Fruit fly (Drosophila melanogaster) whole organism, embryonic: ENCODE results near the gene sicily.

ENCODE experiments used
- Antp ChIP-seq: fragments of 200-800 bp; sonication (Bioruptor generic); optimal IDR thresholded peaks from 3 replicates; lab custom pipeline; 2016; ENCODE audit warnings: missing biosample characterization, missing genetic modification characterization
- B-H1 ChIP-seq: fragments of 200-800 bp; sonication (Bioruptor generic); IDR thresholded peaks from 3 replicates; pipeline ENCODE4 v1.3.6; 2022; ENCODE audit warnings: missing biosample characterization, missing genetic modification characterization
- Bdp1 ChIP-seq: fragments of 200-800 bp; sonication (Bioruptor generic); optimal IDR thresholded peaks from 3 replicates; lab custom pipeline; 2016; ENCODE audit warnings: missing biosample characterization, missing genetic modification characterization
- CG11093 ChIP-seq: fragments of 200-800 bp; sonication (Bioruptor generic); IDR thresholded peaks from 3 replicates; pipeline ENCODE4 v1.3.6; 2022; ENCODE audit warnings: missing biosample characterization, missing genetic modification characterization
- CG13287 ChIP-seq: fragments of 200-800 bp; sonication (Bioruptor generic); IDR thresholded peaks from 2 replicates; pipeline ENCODE4 v1.3.6; 2022; ENCODE audit warnings: missing biosample characterization, missing genetic modification characterization; ENCODE audit not compliant: partially characterized antibody
- CG14441 ChIP-seq: fragments of 200-800 bp; sonication (Bioruptor generic); IDR thresholded peaks from 2 replicates; pipeline ENCODE4 v1.3.6; 2022; ENCODE audit warnings: missing biosample characterization, missing genetic modification characterization
- CG15269 ChIP-seq: fragments of 200-800 bp; sonication (Bioruptor generic); optimal IDR thresholded peaks from 2 replicates; lab custom pipeline; 2018; ENCODE audit warnings: missing biosample characterization, mild to moderate bottlenecking, missing genetic modification characterization, moderate library complexity
- CG15696 ChIP-seq: fragments of 200-800 bp; sonication (Bioruptor generic); optimal IDR thresholded peaks from 2 replicates; lab custom pipeline; 2019; ENCODE audit warnings: missing biosample characterization, mild to moderate bottlenecking, missing genetic modification characterization, moderate library complexity
- CG16863 ChIP-seq: fragments of 200-800 bp; sonication (Bioruptor generic); optimal IDR thresholded peaks from 3 replicates; lab custom pipeline; 2016; ENCODE audit warnings: missing biosample characterization, missing genetic modification characterization
- CG17186 ChIP-seq: fragments of 200-800 bp; sonication (Bioruptor generic); optimal IDR thresholded peaks from 3 replicates; lab custom pipeline; 2017; ENCODE audit warnings: missing biosample characterization, missing genetic modification reagents, missing genetic modification characterization
- CG17568 ChIP-seq: fragments of 200-800 bp; sonication (Bioruptor generic); optimal IDR thresholded peaks from 2 replicates; lab custom pipeline; 2018; ENCODE audit warnings: missing biosample characterization, mild to moderate bottlenecking, missing genetic modification characterization, moderate library complexity
- CG30403 ChIP-seq: fragments of 200-800 bp; sonication (Bioruptor generic); optimal IDR thresholded peaks from 3 replicates; lab custom pipeline; 2016; ENCODE audit warnings: missing biosample characterization, missing genetic modification characterization
- CG4404 ChIP-seq: fragments of 200-800 bp; sonication (Bioruptor generic); IDR thresholded peaks from 2 replicates; pipeline ENCODE4 v1.3.6; 2022; ENCODE audit warnings: missing biosample characterization, missing genetic modification characterization
- CG4707 ChIP-seq: fragments of 200-800 bp; sonication (Bioruptor generic); optimal IDR thresholded peaks from 2 replicates; lab custom pipeline; 2018; ENCODE audit warnings: missing biosample characterization, mild to moderate bottlenecking, missing genetic modification characterization, moderate library complexity
- CG9817 ChIP-seq: fragments of 200-800 bp; sonication (Bioruptor generic); optimal IDR thresholded peaks from 2 replicates; lab custom pipeline; 2018; ENCODE audit warnings: missing biosample characterization, mild to moderate bottlenecking, missing genetic modification characterization, moderate library complexity
- CG9876 ChIP-seq: fragments of 200-800 bp; sonication (Bioruptor generic); optimal IDR thresholded peaks from 2 replicates; lab custom pipeline; 2016; ENCODE audit warnings: missing biosample characterization, missing genetic modification characterization
- D ChIP-seq, 2 experiments: fragments of 200-800 bp in 1 of 2; fragments of >200 bp in 1 of 2; sonication (Bioruptor generic) in 1 of 2; optimal IDR thresholded peaks; 2 replicates in 1 of 2; 3 replicates in 1 of 2; lab custom pipeline; 2017; ENCODE audit warnings: mild to moderate bottlenecking in 1 of 2, missing biosample characterization in 1 of 2, missing genetic modification characterization in 1 of 2, missing genetic modification reagents in 1 of 2
- Dek ChIP-seq: fragments of 200-800 bp; sonication (Bioruptor generic); optimal IDR thresholded peaks from 3 replicates; lab custom pipeline; 2019; ENCODE audit warnings: missing biosample characterization, mild to moderate bottlenecking, missing genetic modification characterization, moderate library complexity
- Dll ChIP-seq: fragments of 200-800 bp; sonication (Bioruptor generic); IDR thresholded peaks from 4 replicates; pipeline ENCODE4 v1.3.6; 2022; ENCODE audit warnings: missing biosample characterization, missing genetic modification characterization; ENCODE audit not compliant: partially characterized antibody
- Doc2 ChIP-seq: fragments of 200-800 bp; sonication (Bioruptor generic); IDR thresholded peaks from 2 replicates; pipeline ENCODE4 v1.3.6; 2022; ENCODE audit warnings: missing biosample characterization, missing genetic modification characterization
- Dp ChIP-seq: fragments of 200-800 bp; sonication (Bioruptor generic); optimal IDR thresholded peaks from 2 replicates; lab custom pipeline; 2018; ENCODE audit warnings: missing biosample characterization, mild to moderate bottlenecking, missing genetic modification characterization, moderate library complexity
- Ets65A ChIP-seq: fragments of 200-800 bp; sonication (Bioruptor generic); peaks from one replicate; lab custom pipeline; 2016; ENCODE audit warnings: missing biosample characterization, missing genetic modification characterization
- Gsc ChIP-seq: fragments of 200-800 bp; sonication (Bioruptor generic); IDR thresholded peaks from 2 replicates; pipeline ENCODE4 v1.3.6; 2022; ENCODE audit warnings: missing biosample characterization, missing genetic modification characterization
- HLH54F ChIP-seq: fragments of 200-800 bp; sonication (Bioruptor generic); optimal IDR thresholded peaks from 3 replicates; lab custom pipeline; 2016; ENCODE audit warnings: missing biosample characterization, missing genetic modification characterization
- Hr78 ChIP-seq, 2 experiments: fragments of 200-800 bp in 1 of 2; fragments of >200 bp in 1 of 2; sonication (Bioruptor generic) in 1 of 2; optimal IDR thresholded peaks; 2 replicates each; lab custom pipeline; 2017 to 2019; ENCODE audit warnings: missing biosample characterization in 2 of 2, missing genetic modification characterization in 2 of 2, mild to moderate bottlenecking in 1 of 2, moderate library complexity in 1 of 2
- MTF-1 ChIP-seq: fragments of 200-800 bp; sonication (Bioruptor generic); optimal IDR thresholded peaks from 2 replicates; lab custom pipeline; 2018; ENCODE audit warnings: missing biosample characterization, mild to moderate bottlenecking, missing genetic modification characterization, borderline replicate concordance
- Max ChIP-seq: fragments of 200-800 bp; sonication (Bioruptor generic); optimal IDR thresholded peaks from 2 replicates; lab custom pipeline; 2016; ENCODE audit warnings: missing biosample characterization, mild to moderate bottlenecking, missing genetic modification characterization
- Pdp1 ChIP-seq, 2 experiments: fragments of 200-800 bp; sonication (Bioruptor generic); optimal IDR thresholded peaks; 3 replicates each; lab custom pipeline; 2016; ENCODE audit warnings: missing biosample characterization in 2 of 2, missing genetic modification characterization in 2 of 2, mild to moderate bottlenecking in 1 of 2, moderate library complexity in 1 of 2
- Ravus ChIP-seq: fragments of 200-800 bp; sonication (Bioruptor generic); IDR thresholded peaks from 2 replicates; pipeline ENCODE4 v1.3.6; 2022; ENCODE audit warnings: missing biosample characterization, missing genetic modification characterization
- Rfx ChIP-seq: fragments of 200-800 bp; sonication (Bioruptor generic); IDR thresholded peaks from 2 replicates; pipeline ENCODE4 v1.3.6; 2022; ENCODE audit warnings: missing biosample characterization, missing genetic modification characterization
- Rx ChIP-seq: fragments of 200-800 bp; sonication (Bioruptor generic); IDR thresholded peaks from 2 replicates; pipeline ENCODE4 v1.3.6; 2022; ENCODE audit warnings: missing biosample characterization, missing genetic modification characterization
- Side ChIP-seq: fragments of 200-800 bp; sonication (Bioruptor generic); optimal IDR thresholded peaks from 2 replicates; lab custom pipeline; 2016; ENCODE audit warnings: missing biosample characterization, missing genetic modification characterization
- Sry-β ChIP-seq: fragments of 200-800 bp; sonication (Bioruptor generic); optimal IDR thresholded peaks from 2 replicates; lab custom pipeline; 2018; ENCODE audit warnings: missing biosample characterization, mild to moderate bottlenecking, missing genetic modification characterization, moderate library complexity
- az2 ChIP-seq: fragments of 200-800 bp; sonication (Bioruptor generic); optimal IDR thresholded peaks from 3 replicates; lab custom pipeline; 2016; ENCODE audit warnings: missing biosample characterization, missing genetic modification characterization
- btn ChIP-seq: fragments of 200-800 bp; sonication (Bioruptor generic); optimal IDR thresholded peaks from 2 replicates; lab custom pipeline; 2016; ENCODE audit warnings: missing biosample characterization, missing genetic modification characterization
- chinmo ChIP-seq: fragments of 200-800 bp; sonication (Bioruptor generic); IDR thresholded peaks from 4 replicates; pipeline ENCODE4 v1.3.6; 2022; ENCODE audit warnings: missing biosample characterization, missing genetic modification characterization; ENCODE audit not compliant: partially characterized antibody
- chm ChIP-seq: fragments of 200-800 bp; sonication (Bioruptor generic); IDR thresholded peaks from 2 replicates; pipeline ENCODE4 v1.3.6; 2022; ENCODE audit warnings: missing biosample characterization, missing genetic modification characterization
- disco-r ChIP-seq: fragments of 200-800 bp; sonication (Bioruptor generic); optimal IDR thresholded peaks from 2 replicates; lab custom pipeline; 2016; ENCODE audit warnings: missing biosample characterization, missing genetic modification characterization
- dmrt11E ChIP-seq: fragments of 200-800 bp; sonication (Bioruptor generic); optimal IDR thresholded peaks from 3 replicates; lab custom pipeline; 2018; ENCODE audit warnings: missing biosample characterization, mild to moderate bottlenecking, missing genetic modification characterization, moderate library complexity
- hb ChIP-seq: fragments of 200-800 bp; sonication (Bioruptor generic); IDR thresholded peaks from 3 replicates; pipeline ENCODE4 v1.3.6; 2022; ENCODE audit warnings: missing biosample characterization, missing genetic modification characterization; ENCODE audit not compliant: partially characterized antibody
- jigr1 ChIP-seq: fragments of 200-800 bp; sonication (Bioruptor generic); IDR thresholded peaks from 3 replicates; pipeline ENCODE4 v1.3.6; 2022; ENCODE audit warnings: missing biosample characterization, missing genetic modification characterization
- maf-S ChIP-seq: fragments of 200-800 bp; sonication (Bioruptor generic); optimal IDR thresholded peaks from 2 replicates; lab custom pipeline; 2016; ENCODE audit warnings: missing biosample characterization, missing genetic modification characterization
- odd ChIP-seq: fragments of 200-800 bp; sonication (Bioruptor generic); optimal IDR thresholded peaks from 2 replicates; lab custom pipeline; 2017; ENCODE audit warnings: missing biosample characterization, mild to moderate bottlenecking, missing genetic modification characterization
- pho ChIP-seq: fragments of 200-800 bp; sonication (Bioruptor generic); optimal IDR thresholded peaks from 2 replicates; lab custom pipeline; 2016; ENCODE audit warnings: missing biosample characterization, missing genetic modification characterization
- ro ChIP-seq: fragments of 200-800 bp; sonication (Bioruptor generic); IDR thresholded peaks from 2 replicates; pipeline ENCODE4 v1.3.6; 2022; ENCODE audit warnings: missing biosample characterization, missing genetic modification characterization
- row ChIP-seq: fragments of 200-800 bp; sonication (Bioruptor generic); IDR thresholded peaks from 3 replicates; pipeline ENCODE4 v1.3.6; 2022; ENCODE audit warnings: missing biosample characterization, missing genetic modification characterization
- schlank ChIP-seq: fragments of 200-800 bp; sonication (Bioruptor generic); optimal IDR thresholded peaks from 2 replicates; lab custom pipeline; 2018; ENCODE audit warnings: missing biosample characterization, mild to moderate bottlenecking, missing genetic modification characterization
- tx ChIP-seq: fragments of 200-800 bp; sonication (Bioruptor generic); optimal IDR thresholded peaks from 2 replicates; lab custom pipeline; 2016; ENCODE audit warnings: missing biosample characterization, missing genetic modification characterization
- vfl ChIP-seq: fragments of 200-800 bp; sonication (Bioruptor generic); optimal IDR thresholded peaks from 2 replicates; lab custom pipeline; 2016; ENCODE audit warnings: missing biosample characterization, missing genetic modification characterization
- wek ChIP-seq: fragments of 200-800 bp; sonication (Bioruptor generic); optimal IDR thresholded peaks from 3 replicates; lab custom pipeline; 2018; ENCODE audit warnings: missing biosample characterization, mild to moderate bottlenecking, missing genetic modification characterization, moderate library complexity
- zfh2 ChIP-seq: fragments of 200-800 bp; sonication (Bioruptor generic); optimal IDR thresholded peaks from 2 replicates; lab custom pipeline; 2016; ENCODE audit warnings: missing biosample characterization, missing genetic modification characterization

sicily gene

DNA sequence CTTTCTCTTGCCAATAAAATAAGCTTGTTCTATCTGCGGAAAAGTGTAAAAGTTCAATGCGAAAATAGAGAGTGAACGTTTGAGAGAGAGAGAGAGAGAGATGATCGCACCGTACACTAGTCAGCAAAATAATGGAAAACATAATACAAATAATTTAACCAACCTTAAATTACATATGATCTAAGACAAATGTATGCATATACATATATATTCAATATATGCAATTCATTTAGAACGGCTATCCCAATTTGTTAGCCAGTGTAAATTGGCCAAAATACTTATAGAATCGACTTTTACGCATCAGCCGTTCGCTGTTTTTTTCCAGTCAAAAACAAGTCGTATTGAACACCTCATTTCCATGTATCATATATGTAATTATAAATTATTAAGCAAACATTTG, 33.7 kb downstream of the sicily start (continued):
- no peak for TF ChIP-seq wek (GFP tag; lab: Kevin White, UChicago)
- no peak for TF ChIP-seq Sry-β (GFP tag; lab: Kevin White, UChicago)
- no peak for TF ChIP-seq CG4404
- TF ChIP-seq Rx (GFP tag; lab: Robert Waterston, UW): 0 out of 2 replicates have a peak, but pooled peaks have one; percentile 43
- peak; percentile 8 for TF ChIP-seq CG16863 (GFP tag; lab: Kevin White, UChicago)
- TF ChIP-seq disco-r: no peak
- TF ChIP-seq pho (GFP tag; lab: Kevin White, UChicago): no peak
- TF ChIP-seq dmrt11E (tag; lab: Kevin White, UChicago): no peak
- TF ChIP-seq Gsc (GFP tag; lab: Robert Waterston, UW): no peak
- TF ChIP-seq Ets65A: peak; percentile 22
- TF ChIP-seq tx (GFP tag; lab: Kevin White, UChicago): no peak
- TF ChIP-seq CG14441: peak; percentile 69
- peak; percentile 11 for TF ChIP-seq schlank (tag; lab: Kevin White, UChicago)
- no peak for TF ChIP-seq az2
- no peak for TF ChIP-seq Hr78 (GFP tag; optimal IDR thresholded peaks at IDR 0.05; lab: Kevin White, UChicago)
- no peak for TF ChIP-seq HLH54F
- peak; percentile 14 for TF ChIP-seq zfh2 (GFP tag; lab: Kevin White, UChicago)
- no peak for TF ChIP-seq D (optimal IDR thresholded peaks at IDR 0.05; lab: Kevin White, UChicago)
- TF ChIP-seq D (GFP tag; optimal IDR thresholded peaks at IDR 0.05; lab: Kevin White, UChicago): no peak
- no peak for TF ChIP-seq hb (GFP tag; lab: Robert Waterston, UW)
- TF ChIP-seq Pdp1 (GFP tag; optimal IDR thresholded peaks at IDR 0.05; lab: Kevin White, UChicago): peak in 1 of 2 experiments; percentile 12
- no peak for TF ChIP-seq CG17186 (GFP tag; lab: Kevin White, UChicago)
- no peak for TF ChIP-seq btn (GFP tag; lab: Kevin White, UChicago)
- TF ChIP-seq CG9817 (tag; lab: Kevin White, UChicago): peak; percentile 50
- TF ChIP-seq Rfx (GFP tag; lab: Robert Waterston, UW): peak; percentile 90
- TF ChIP-seq odd: no peak
- TF ChIP-seq chinmo (GFP tag; lab: Robert Waterston, UW): no peak
- peak; percentile 62 for TF ChIP-seq B-H1
- TF ChIP-seq ro (GFP tag; lab: Robert Waterston, UW): 0 out of 2 replicates have a peak, but pooled peaks have one; percentile 33
- no peak for TF ChIP-seq chm
- no peak for TF ChIP-seq Side (GFP tag; lab: Kevin White, UChicago)
- no peak for TF ChIP-seq vfl (GFP tag; lab: Kevin White, UChicago)
- TF ChIP-seq CG9876 (GFP tag; lab: Kevin White, UChicago): no peak
- TF ChIP-seq MTF-1 (GFP tag; lab: Kevin White, UChicago): no peak
- no peak for TF ChIP-seq Bdp1
- TF ChIP-seq CG15696 (tag; lab: Kevin White, UChicago): no peak
- TF ChIP-seq Dll (GFP tag; lab: Robert Waterston, UW): no peak
- TF ChIP-seq Antp (GFP tag; lab: Kevin White, UChicago): no peak
- no peak for TF ChIP-seq jigr1 (GFP tag; lab: Robert Waterston, UW)
- peak; percentile 72 for TF ChIP-seq row (GFP tag; lab: Robert Waterston, UW)
- peak; percentile 55; the same call in 1 of the 3 replicates for TF ChIP-seq CG11093 (GFP tag; lab: Robert Waterston, UW)
- TF ChIP-seq Doc2: no peak
- TF ChIP-seq Ravus: no peak
- no peak for TF ChIP-seq Max (GFP tag; lab: Kevin White, UChicago)
- no peak for TF ChIP-seq maf-S
- no peak for TF ChIP-seq CG30403 (GFP tag; lab: Kevin White, UChicago)
- no peak for TF ChIP-seq Dp (GFP tag; lab: Kevin White, UChicago)
- TF ChIP-seq CG15269 (tag; lab: Kevin White, UChicago): peak; percentile 46
- no peak for TF ChIP-seq CG4707
- no peak for TF ChIP-seq CG17568
- TF ChIP-seq Dek (tag; lab: Kevin White, UChicago): peak; percentile 32
- TF ChIP-seq CG13287 (GFP tag; lab: Robert Waterston, UW): no peak
